Worm (Caenorhabditis elegans): ENCODE results near the gene F27E5.7.
A peak's percentile ranks its signal among the peaks of the same experiment; 100 is the strongest.

The F27E5.7 gene

ce11 chrII:10084482-10084881, 38.1 kb upstream of the F27E5.7 start:
- TF ChIP-seq ceh-58 (GFP tag; IDR thresholded peaks at IDR 0.05) = no peak
- TF ChIP-seq hsf-1 (GFP tag; IDR thresholded peaks at IDR 0.05) = 0 out of 2 replicates have a peak, but pooled peaks have one; percentile 12
- no peak for TF ChIP-seq ztf-25 (GFP tag; IDR thresholded peaks at IDR 0.05)

ce11 chrII:10093120-10093519, 29.4 kb upstream of the F27E5.7 start:
- no peak for TF ChIP-seq attf-5 (GFP tag; optimal IDR thresholded peaks at IDR 0.05)
- no peak for TF ChIP-seq ztf-6 (GFP tag; IDR thresholded peaks at IDR 0.05)
- no peak for TF ChIP-seq hlh-26 (GFP tag; conservative IDR thresholded peaks at IDR 0.05)

ce11 chrII:10094190-10094923, 28.2 kb upstream of the F27E5.7 start, which contains the start of gene lact-2:
TSS of gene lact-2 (plus strand) at chrII:10094873.
- TF ChIP-seq nhr-80 (tag; optimal IDR thresholded peaks at IDR 0.05) (peak; percentile 78), B0019.2 (GFP tag; conservative IDR thresholded peaks at IDR 0.05) (no peak)

ce11 chrII:10095224-10095623, 27.3 kb upstream of the F27E5.7 start:
- no peak for TF ChIP-seq ccch-3 (GFP tag; optimal IDR thresholded peaks at IDR 0.05)
- no peak for TF ChIP-seq ets-4 (GFP tag; optimal IDR thresholded peaks at IDR 0.05)
- peak; percentile 68 for TF ChIP-seq nhr-80 (tag; optimal IDR thresholded peaks at IDR 0.05)
- TF ChIP-seq nhr-27 (tag; optimal IDR thresholded peaks at IDR 0.05) = no peak
- no peak for TF ChIP-seq dpl-1 (GFP tag; optimal IDR thresholded peaks at IDR 0.05)
- TF ChIP-seq unc-62 (GFP tag; optimal IDR thresholded peaks at IDR 0.05) = peak; percentile 73
- TF ChIP-seq attf-5 (GFP tag; optimal IDR thresholded peaks at IDR 0.05) = no peak
- TF ChIP-seq F39B2.1 (GFP tag; IDR thresholded peaks at IDR 0.05) = no peak
- no peak for TF ChIP-seq ceh-100 (GFP tag; IDR thresholded peaks at IDR 0.05)
- no peak for TF ChIP-seq F10E7.11 (tag; optimal IDR thresholded peaks at IDR 0.05)
- no peak for TF ChIP-seq aptf-3 (GFP tag; IDR thresholded peaks at IDR 0.05)
- TF ChIP-seq sptf-2 (GFP tag; optimal IDR thresholded peaks at IDR 0.05) = no peak
- no peak for TF ChIP-seq F37B4.10 (GFP tag; IDR thresholded peaks at IDR 0.05)

DNA sequence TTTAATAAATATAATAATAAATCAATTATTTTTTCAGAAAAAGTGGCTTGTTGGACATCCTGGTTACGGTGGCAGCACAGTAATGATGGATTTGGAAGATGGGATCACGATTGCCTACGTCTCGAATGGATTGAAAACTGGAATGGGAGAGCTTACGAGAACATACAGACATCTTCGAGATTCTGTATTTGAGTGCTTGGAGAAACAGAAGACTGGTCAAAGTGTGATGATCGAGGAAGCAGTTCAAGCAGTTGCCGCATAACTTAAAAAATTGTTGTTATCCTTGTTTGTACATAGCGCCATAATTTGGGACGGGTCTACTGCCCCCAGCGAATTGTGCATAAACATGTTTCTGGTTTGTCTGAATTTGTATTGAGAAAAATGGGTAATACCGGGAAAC, 24.1 kb upstream of the F27E5.7 start:
- TF ChIP-seq madf-10 (tag; optimal IDR thresholded peaks at IDR 0.05) = no peak
- TF ChIP-seq gei-17 (GFP tag; optimal IDR thresholded peaks at IDR 0.05) = no peak
- no peak for TF ChIP-seq aptf-3 (GFP tag; IDR thresholded peaks at IDR 0.05)
- TF ChIP-seq B0019.2 (GFP tag; conservative IDR thresholded peaks at IDR 0.05) = no peak
- no peak for TF ChIP-seq F22D6.2 (tag; optimal IDR thresholded peaks at IDR 0.05)
- TF ChIP-seq unc-130 (GFP tag; optimal IDR thresholded peaks at IDR 0.05) = no peak
- no peak for TF ChIP-seq nhr-179 (tag; optimal IDR thresholded peaks at IDR 0.05)
- TF ChIP-seq mxl-1 (tag; optimal IDR thresholded peaks at IDR 0.05) = no peak
- peak; percentile 12 for TF ChIP-seq hrde-1 (tag; optimal IDR thresholded peaks at IDR 0.05; ENCODE audit: borderline replicate concordance)
- TF ChIP-seq snpc-1.1 (tag; optimal IDR thresholded peaks at IDR 0.05; ENCODE audit: insufficient read depth) = no peak
- TF ChIP-seq sea-2 (GFP tag; IDR thresholded peaks at IDR 0.05) = no peak
- TF ChIP-seq nfya-2 (GFP tag; IDR thresholded peaks at IDR 0.05) = no peak
- TF ChIP-seq ceh-100 (GFP tag; IDR thresholded peaks at IDR 0.05) = no peak
- TF ChIP-seq Y79H2A.3 (GFP tag; conservative IDR thresholded peaks at IDR 0.05) = no peak
- TF ChIP-seq F49E8.2 (tag; optimal IDR thresholded peaks at IDR 0.05; ENCODE audit: insufficient read depth) = peak; percentile 47
- no peak for TF ChIP-seq ceh-27 (GFP tag; optimal IDR thresholded peaks at IDR 0.05)
- no peak for TF ChIP-seq him-1 (tag; optimal IDR thresholded peaks at IDR 0.05)
- no peak for TF ChIP-seq nhr-120 (GFP tag; IDR thresholded peaks at IDR 0.05)
- TF ChIP-seq nfya-1 (tag; optimal IDR thresholded peaks at IDR 0.05; ENCODE audit: borderline replicate concordance, insufficient read depth) = no peak
- no peak for TF ChIP-seq ceh-58 (GFP tag; IDR thresholded peaks at IDR 0.05)
- TF ChIP-seq tlf-1 (GFP tag; optimal IDR thresholded peaks at IDR 0.05) = no peak
- no peak for TF ChIP-seq B0035.1 (tag; optimal IDR thresholded peaks at IDR 0.05)
- no peak for TF ChIP-seq K11D2.4 (GFP tag; IDR thresholded peaks at IDR 0.05)
- no peak for TF ChIP-seq hmg-20 (GFP tag; IDR thresholded peaks at IDR 0.05)
- TF ChIP-seq let-526 (GFP tag; IDR thresholded peaks at IDR 0.05) = no peak
- no peak for TF ChIP-seq hlh-26 (GFP tag; conservative IDR thresholded peaks at IDR 0.05)
- TF ChIP-seq lin-35 (GFP tag; optimal IDR thresholded peaks at IDR 0.05) = no peak

Measured in whole organism, young adult.